Fruit fly (Drosophila melanogaster) whole organism, embryonic: ENCODE results near the gene fend.

Source experiments
- CG10462 ChIP-seq: fragments of 200-800 bp; sonication (Bioruptor generic); optimal IDR thresholded peaks from 2 replicates; lab custom pipeline; 2016; ENCODE audit warnings: missing biosample characterization, missing genetic modification characterization
- CG11456 ChIP-seq: fragments of 200-800 bp; sonication (Bioruptor generic); IDR thresholded peaks from 3 replicates; pipeline ENCODE4 v1.3.6; 2022; ENCODE audit warnings: missing biosample characterization, missing genetic modification characterization
- CG11696 ChIP-seq: fragments of 200-800 bp; sonication (Bioruptor generic); IDR thresholded peaks from 2 replicates; pipeline ENCODE4 v1.3.6; 2022; ENCODE audit warnings: missing biosample characterization, missing genetic modification characterization
- CG12769 ChIP-seq: fragments of 200-800 bp; sonication (Bioruptor generic); optimal IDR thresholded peaks from 2 replicates; lab custom pipeline; 2019; ENCODE audit warnings: missing biosample characterization, mild to moderate bottlenecking, missing genetic modification characterization, moderate library complexity
- CG13775 ChIP-seq: fragments of 200-800 bp; sonication (Bioruptor generic); optimal IDR thresholded peaks from 3 replicates; lab custom pipeline; 2017; ENCODE audit warnings: missing biosample characterization, mild to moderate bottlenecking, missing genetic modification characterization
- CG14965 ChIP-seq: fragments of 200-800 bp; sonication (Bioruptor generic); optimal IDR thresholded peaks from 2 replicates; lab custom pipeline; 2016; ENCODE audit warnings: missing biosample characterization, missing genetic modification characterization, borderline replicate concordance
- CG1602 ChIP-seq: fragments of 200-800 bp; sonication (Bioruptor generic); optimal IDR thresholded peaks from 3 replicates; lab custom pipeline; 2016; ENCODE audit warnings: missing biosample characterization, missing genetic modification characterization
- CG16813 ChIP-seq: fragments of 200-800 bp; sonication (Bioruptor generic); IDR thresholded peaks from 3 replicates; pipeline ENCODE4 v1.3.6; 2022; ENCODE audit warnings: missing biosample characterization, missing genetic modification characterization; ENCODE audit not compliant: partially characterized antibody
- CG17802 ChIP-seq: fragments of 200-800 bp; sonication (Bioruptor generic); optimal IDR thresholded peaks from 2 replicates; lab custom pipeline; 2018; ENCODE audit warnings: missing biosample characterization, mild to moderate bottlenecking, missing genetic modification characterization, moderate library complexity
- CG18011 ChIP-seq: fragments of 200-800 bp; sonication (Bioruptor generic); optimal IDR thresholded peaks from 2 replicates; lab custom pipeline; 2017; ENCODE audit warnings: missing biosample characterization, missing genetic modification characterization, mild to moderate bottlenecking, moderate library complexity, missing genotype
- CG2712 ChIP-seq: fragments of 200-800 bp; optimal IDR thresholded peaks from 3 replicates; lab custom pipeline; 2019; ENCODE audit warnings: missing biosample characterization, mild to moderate bottlenecking, missing genetic modification characterization, moderate library complexity
- CG3407 ChIP-seq: fragments of 200-800 bp; sonication (Bioruptor generic); optimal IDR thresholded peaks from 2 replicates; lab custom pipeline; 2018; ENCODE audit warnings: missing biosample characterization, mild to moderate bottlenecking, missing genetic modification characterization
- CG34224 ChIP-seq: fragments of 200-800 bp; sonication (Bioruptor generic); IDR thresholded peaks from 3 replicates; pipeline ENCODE4 v1.3.6; 2022; ENCODE audit warnings: missing biosample characterization, missing genetic modification characterization; ENCODE audit not compliant: partially characterized antibody
- CG4282 ChIP-seq: fragments of 200-800 bp; sonication (Bioruptor generic); optimal IDR thresholded peaks from 2 replicates; lab custom pipeline; 2016; ENCODE audit warnings: missing biosample characterization, missing genetic modification characterization
- CG4617 ChIP-seq: fragments of 200-800 bp; sonication (Bioruptor generic); optimal IDR thresholded peaks from 3 replicates; lab custom pipeline; 2016; ENCODE audit warnings: missing biosample characterization, missing genetic modification characterization, borderline replicate concordance
- CG6272 ChIP-seq: fragments of 200-800 bp; sonication (Bioruptor generic); IDR thresholded peaks from 2 replicates; pipeline ENCODE4 v1.3.6; 2022; ENCODE audit warnings: missing biosample characterization, missing genetic modification characterization
- CG7963 ChIP-seq: fragments of 200-800 bp; sonication (Bioruptor generic); IDR thresholded peaks from 3 replicates; pipeline ENCODE4 v1.3.6; 2022; ENCODE audit warnings: missing biosample characterization, missing genetic modification characterization; ENCODE audit not compliant: partially characterized antibody
- CG8281 ChIP-seq: fragments of 200-800 bp; sonication (Bioruptor generic); optimal IDR thresholded peaks from 2 replicates; lab custom pipeline; 2018; ENCODE audit warnings: missing biosample characterization, mild to moderate bottlenecking, missing genetic modification characterization, moderate library complexity
- CG9817 ChIP-seq: fragments of 200-800 bp; sonication (Bioruptor generic); optimal IDR thresholded peaks from 2 replicates; lab custom pipeline; 2018; ENCODE audit warnings: missing biosample characterization, mild to moderate bottlenecking, missing genetic modification characterization, moderate library complexity
- D ChIP-seq, 2 experiments: fragments of 200-800 bp in 1 of 2; fragments of >200 bp in 1 of 2; sonication (Bioruptor generic) in 1 of 2; optimal IDR thresholded peaks; 2 replicates in 1 of 2; 3 replicates in 1 of 2; lab custom pipeline; 2017; ENCODE audit warnings: mild to moderate bottlenecking in 1 of 2, missing biosample characterization in 1 of 2, missing genetic modification characterization in 1 of 2, missing genetic modification reagents in 1 of 2
- Dll ChIP-seq: fragments of 200-800 bp; sonication (Bioruptor generic); IDR thresholded peaks from 4 replicates; pipeline ENCODE4 v1.3.6; 2022; ENCODE audit warnings: missing biosample characterization, missing genetic modification characterization; ENCODE audit not compliant: partially characterized antibody
- E2f2 ChIP-seq: fragments of 200-800 bp; sonication (Bioruptor generic); IDR thresholded peaks from 2 replicates; pipeline ENCODE4 v1.3.6; 2022; ENCODE audit warnings: missing biosample characterization, missing genetic modification characterization
- HLH4C ChIP-seq: fragments of 200-800 bp; sonication (Bioruptor generic); IDR thresholded peaks from 3 replicates; pipeline ENCODE4 v1.3.6; 2022; ENCODE audit warnings: missing biosample characterization, missing genetic modification characterization; ENCODE audit not compliant: partially characterized antibody
- Hmx ChIP-seq: fragments of 200-800 bp; sonication (Bioruptor generic); optimal IDR thresholded peaks from 2 replicates; lab custom pipeline; 2016; ENCODE audit warnings: missing biosample characterization, missing genetic modification characterization
- Kr ChIP-seq: fragments of 200-800 bp; sonication (Bioruptor generic); optimal IDR thresholded peaks from 2 replicates; lab custom pipeline; 2017; ENCODE audit warnings: missing biosample characterization, mild to moderate bottlenecking, missing genetic modification characterization
- Neu2 ChIP-seq: fragments of 200-800 bp; sonication (Bioruptor generic); optimal IDR thresholded peaks from 3 replicates; lab custom pipeline; 2016; ENCODE audit warnings: missing biosample characterization, missing genetic modification characterization, borderline replicate concordance
- NfI ChIP-seq: fragments of 200-800 bp; sonication (Bioruptor generic); optimal IDR thresholded peaks from 3 replicates; lab custom pipeline; 2018; ENCODE audit warnings: missing biosample characterization, mild to moderate bottlenecking, missing genetic modification characterization, moderate library complexity
- Pdp1 ChIP-seq, 2 experiments: fragments of 200-800 bp; sonication (Bioruptor generic); optimal IDR thresholded peaks; 3 replicates each; lab custom pipeline; 2016; ENCODE audit warnings: missing biosample characterization in 2 of 2, missing genetic modification characterization in 2 of 2, mild to moderate bottlenecking in 1 of 2, moderate library complexity in 1 of 2
- Side ChIP-seq: fragments of 200-800 bp; sonication (Bioruptor generic); optimal IDR thresholded peaks from 2 replicates; lab custom pipeline; 2016; ENCODE audit warnings: missing biosample characterization, missing genetic modification characterization
- abd-A ChIP-seq: fragments of 200-800 bp; sonication (Bioruptor generic); optimal IDR thresholded peaks from 3 replicates; lab custom pipeline; 2019; ENCODE audit warnings: missing biosample characterization, mild to moderate bottlenecking, missing genetic modification characterization, moderate library complexity
- amos ChIP-seq: fragments of 200-800 bp; sonication (Bioruptor generic); IDR thresholded peaks from 2 replicates; pipeline ENCODE4 v1.3.6; 2022; ENCODE audit warnings: missing biosample characterization, missing genetic modification characterization; ENCODE audit not compliant: partially characterized antibody
- caup ChIP-seq: fragments of 200-800 bp; sonication (Bioruptor generic); optimal IDR thresholded peaks from 3 replicates; lab custom pipeline; 2017; ENCODE audit warnings: missing biosample characterization, mild to moderate bottlenecking, missing genetic modification characterization, moderate library complexity; ENCODE audit not compliant: severe bottlenecking
- crp ChIP-seq, 2 experiments: fragments of 200-800 bp; sonication (Bioruptor generic); optimal IDR thresholded peaks; 2 replicates in 1 of 2; 3 replicates in 1 of 2; lab custom pipeline; 2017; ENCODE audit warnings: missing biosample characterization in 2 of 2, missing genetic modification characterization in 2 of 2, mild to moderate bottlenecking in 1 of 2, moderate library complexity in 1 of 2
- da ChIP-seq: fragments of 200-800 bp; sonication (Bioruptor generic); optimal IDR thresholded peaks from 2 replicates; lab custom pipeline; 2016; ENCODE audit warnings: missing biosample characterization, missing genetic modification characterization
- fd64A ChIP-seq: fragments of 200-800 bp; sonication (Bioruptor generic); optimal IDR thresholded peaks from 3 replicates; lab custom pipeline; 2018; ENCODE audit warnings: missing biosample characterization, mild to moderate bottlenecking, missing genetic modification characterization
- jing ChIP-seq: fragments of 200-800 bp; sonication (Bioruptor generic); optimal IDR thresholded peaks from 2 replicates; lab custom pipeline; 2018; ENCODE audit warnings: missing biosample characterization, mild to moderate bottlenecking, missing genetic modification characterization
- knrl ChIP-seq: fragments of 200-800 bp; sonication (Bioruptor generic); IDR thresholded peaks from 3 replicates; pipeline ENCODE4 v1.3.6; 2022; ENCODE audit warnings: missing biosample characterization, missing genetic modification characterization; ENCODE audit not compliant: partially characterized antibody
- mld ChIP-seq: fragments of 200-800 bp; sonication (Bioruptor generic); IDR thresholded peaks from 3 replicates; pipeline ENCODE4 v1.3.6; 2022; ENCODE audit warnings: missing biosample characterization, missing genetic modification characterization; ENCODE audit not compliant: partially characterized antibody
- pzg ChIP-seq: fragments of 200-800 bp; sonication (Bioruptor generic); optimal IDR thresholded peaks from 3 replicates; lab custom pipeline; 2018; ENCODE audit warnings: missing biosample characterization, mild to moderate bottlenecking, missing genetic modification characterization, moderate library complexity
- row ChIP-seq: fragments of 200-800 bp; sonication (Bioruptor generic); IDR thresholded peaks from 3 replicates; pipeline ENCODE4 v1.3.6; 2022; ENCODE audit warnings: missing biosample characterization, missing genetic modification characterization
- sob ChIP-seq: fragments of 200-800 bp; sonication (Bioruptor generic); IDR thresholded peaks from 2 replicates; pipeline ENCODE4 v1.3.6; 2022; ENCODE audit warnings: missing biosample characterization, missing genetic modification characterization
- sr ChIP-seq: fragments of 200-800 bp; sonication (Bioruptor generic); IDR thresholded peaks from 3 replicates; pipeline ENCODE4 v1.3.6; 2022; ENCODE audit warnings: missing biosample characterization, missing genetic modification characterization
- sug ChIP-seq: fragments of 200-800 bp; optimal IDR thresholded peaks from 2 replicates; lab custom pipeline; 2019; ENCODE audit warnings: missing biosample characterization, mild to moderate bottlenecking, missing genetic modification characterization, moderate library complexity
- trem ChIP-seq: fragments of 200-800 bp; optimal IDR thresholded peaks from 3 replicates; lab custom pipeline; 2019; ENCODE audit warnings: missing biosample characterization, mild to moderate bottlenecking, missing genetic modification characterization, moderate library complexity
- unc-4 ChIP-seq: fragments of 200-800 bp; sonication (Bioruptor generic); IDR thresholded peaks from 2 replicates; pipeline ENCODE4 v1.3.6; 2022; ENCODE audit warnings: missing biosample characterization, missing genetic modification characterization; ENCODE audit not compliant: partially characterized antibody
- yki ChIP-seq: fragments of >200 bp; optimal IDR thresholded peaks from 3 replicates; lab custom pipeline; 2018
- zf30C ChIP-seq: fragments of 200-800 bp; sonication (Bioruptor generic); optimal IDR thresholded peaks from 3 replicates; lab custom pipeline; 2018; ENCODE audit warnings: missing biosample characterization, mild to moderate bottlenecking, missing genetic modification characterization
- zfh1 ChIP-seq: fragments of 200-800 bp; sonication (Bioruptor generic); IDR thresholded peaks from 3 replicates; pipeline ENCODE4 v1.3.6; 2022; ENCODE audit warnings: missing biosample characterization, missing genetic modification characterization

The fend gene

DNA sequence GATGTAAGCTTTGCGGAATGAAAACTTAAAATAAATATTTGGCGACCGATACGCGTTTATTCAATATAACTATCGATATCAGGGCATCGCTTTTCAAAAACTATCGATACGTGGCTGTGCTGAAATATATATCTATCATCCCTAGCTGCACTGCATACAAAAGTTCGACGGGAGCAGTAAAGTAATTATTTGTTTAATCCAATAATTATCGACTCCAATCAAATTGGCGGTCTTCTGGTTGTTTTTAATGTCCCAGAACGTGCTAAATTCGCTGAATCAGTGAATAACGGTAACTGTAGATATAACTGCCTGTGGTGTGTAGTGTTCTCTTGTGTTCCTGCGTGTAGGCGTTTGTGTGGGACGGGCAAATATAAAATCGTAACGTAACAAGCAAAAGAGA lies 28.2 kb upstream of the fend start, which contains the start of gene mei-P26 (continued):
- no peak for TF ChIP-seq sug (tag; lab: Kevin White, UChicago)
- peak; percentile 6 for TF ChIP-seq CG4617
- no peak for TF ChIP-seq yki (lab: Kevin White, UChicago)
- TF ChIP-seq CG14965 (GFP tag; lab: Kevin White, UChicago): no peak
- TF ChIP-seq CG11696 (GFP tag; lab: Robert Waterston, UW): no peak
- peak; percentile 74; the same call in 1 of the 3 replicates for TF ChIP-seq mld (GFP tag; lab: Robert Waterston, UW)
- TF ChIP-seq unc-4 (GFP tag; lab: Robert Waterston, UW): peak; percentile 84
- no peak for TF ChIP-seq fd64A (GFP tag; lab: Kevin White, UChicago)
- TF ChIP-seq amos (GFP tag; lab: Robert Waterston, UW): peak; percentile 92
- no peak for TF ChIP-seq Hmx (GFP tag; lab: Kevin White, UChicago)
- peak; percentile 78 for TF ChIP-seq CG16813 (GFP tag; lab: Robert Waterston, UW)
- no peak for TF ChIP-seq NfI
- no peak for TF ChIP-seq zfh1 (GFP tag; lab: Robert Waterston, UW)
- TF ChIP-seq da (GFP tag; lab: Kevin White, UChicago): no peak
- TF ChIP-seq sob (GFP tag; lab: Robert Waterston, UW): no peak
- TF ChIP-seq Kr (GFP tag; lab: Kevin White, UChicago): no peak
- TF ChIP-seq E2f2 (GFP tag; lab: Robert Waterston, UW): peak; percentile 56
- no peak for TF ChIP-seq CG1602 (GFP tag; lab: Kevin White, UChicago)
- peak; percentile 79 for TF ChIP-seq Dll (GFP tag; lab: Robert Waterston, UW)
- TF ChIP-seq CG2712 (tag; lab: Kevin White, UChicago): peak; percentile 22
- no peak for TF ChIP-seq CG4282
- TF ChIP-seq trem (tag; lab: Kevin White, UChicago): peak; percentile 33
- TF ChIP-seq CG7963: peak; percentile 84
- TF ChIP-seq D (optimal IDR thresholded peaks at IDR 0.05; lab: Kevin White, UChicago): no peak
- TF ChIP-seq D (GFP tag; optimal IDR thresholded peaks at IDR 0.05; lab: Kevin White, UChicago): no peak
- TF ChIP-seq CG6272: no peak
- no peak for TF ChIP-seq CG10462
- TF ChIP-seq jing (GFP tag; lab: Kevin White, UChicago): no peak
- no peak for TF ChIP-seq CG8281 (tag; lab: Kevin White, UChicago)
- TF ChIP-seq CG9817 (tag; lab: Kevin White, UChicago): no peak
- no peak for TF ChIP-seq CG11456
- peak; percentile 49; the same call in 2 of the 3 replicates for TF ChIP-seq row (GFP tag; lab: Robert Waterston, UW)
- no peak for TF ChIP-seq CG17802 (tag; lab: Kevin White, UChicago)
- TF ChIP-seq Side: peak; percentile 1
- peak in 1 of 2 experiments; percentile 12 for TF ChIP-seq crp (GFP tag; optimal IDR thresholded peaks at IDR 0.05; lab: Kevin White, UChicago)
- TF ChIP-seq pzg (GFP tag; lab: Kevin White, UChicago): peak; percentile 49
- no peak for TF ChIP-seq zf30C (GFP tag; lab: Kevin White, UChicago)
- no peak for TF ChIP-seq CG3407 (GFP tag; lab: Kevin White, UChicago)
- TF ChIP-seq Neu2: no peak
- no peak for TF ChIP-seq caup (GFP tag; lab: Kevin White, UChicago)
- TF ChIP-seq sr (GFP tag; lab: Robert Waterston, UW): 0 out of 3 replicates have a peak, but pooled peaks have one; percentile 11
- no peak for TF ChIP-seq CG12769
- peak; percentile 83 for TF ChIP-seq knrl (GFP tag; lab: Robert Waterston, UW)
- TF ChIP-seq CG18011 (GFP tag; lab: Kevin White, UChicago): no peak
- TF ChIP-seq CG34224 (GFP tag; lab: Robert Waterston, UW): peak; percentile 82
- peak in 1 of 2 experiments; percentile 26 for TF ChIP-seq Pdp1 (GFP tag; optimal IDR thresholded peaks at IDR 0.05; lab: Kevin White, UChicago)
- TF ChIP-seq HLH4C: peak; percentile 81
- TF ChIP-seq abd-A (tag; lab: Kevin White, UChicago): no peak
- TF ChIP-seq CG13775: no peak
